Worm (Caenorhabditis elegans) whole organism, L2 larva: ENCODE data around the gene fipr-13.

Experiments
- C34F6.9 ChIP-seq: fragments of 150-350 bp; optimal IDR thresholded peaks from 2 replicates; lab custom pipeline; 2014; ENCODE audit warnings: missing biosample characterization, missing genetic modification characterization
- F13H6.1 ChIP-seq: sonication (generic microtip); optimal IDR thresholded peaks from 2 replicates; lab custom pipeline; 2016; ENCODE audit warnings: missing genetic modification characterization, missing compliant biosample characterization
- R02D3.7 ChIP-seq: fragments of 150-350 bp; optimal IDR thresholded peaks from 2 replicates; lab custom pipeline; 2014; ENCODE audit warnings: missing biosample characterization, missing genetic modification characterization
- ZK546.5 ChIP-seq: sonication (generic microtip); optimal IDR thresholded peaks from 2 replicates; lab custom pipeline; 2017; ENCODE audit warnings: missing biosample characterization, missing genetic modification characterization
- alr-1 ChIP-seq: fragments of 150-350 bp; optimal IDR thresholded peaks from 2 replicates; lab custom pipeline; 2014; ENCODE audit warnings: missing biosample characterization, missing genetic modification characterization
- aly-2 ChIP-seq: fragments of 150-350 bp; optimal IDR thresholded peaks from 2 replicates; lab custom pipeline; 2014; ENCODE audit warnings: missing biosample characterization, missing genetic modification characterization
- ama-1 ChIP-seq: fragments of 150-350 bp; optimal IDR thresholded peaks from 2 replicates; lab custom pipeline; 2018; ENCODE audit warnings: inconsistent platforms
- blmp-1 ChIP-seq: sonication (generic microtip); optimal IDR thresholded peaks from 2 replicates; lab custom pipeline; 2017; ENCODE audit warnings: missing genetic modification characterization, mild to moderate bottlenecking, missing compliant biosample characterization, antibody characterized with exemption, moderate library complexity; ENCODE audit not compliant: insufficient read depth
- ceh-82 ChIP-seq: fragments of 150-350 bp; optimal IDR thresholded peaks from 2 replicates; lab custom pipeline; 2014; ENCODE audit warnings: missing biosample characterization, missing genetic modification characterization
- crh-2 ChIP-seq: sonication (generic microtip); optimal IDR thresholded peaks from 2 replicates; lab custom pipeline; 2017; ENCODE audit warnings: missing biosample characterization, missing genetic modification characterization
- dmd-4 ChIP-seq: sonication (generic microtip); optimal IDR thresholded peaks from 2 replicates; lab custom pipeline; 2017; ENCODE audit warnings: missing biosample characterization, missing genetic modification characterization
- egl-27 ChIP-seq: sonication (generic microtip); optimal IDR thresholded peaks from 3 replicates; lab custom pipeline; 2017; ENCODE audit warnings: missing biosample characterization, missing genetic modification reagents, missing genetic modification characterization
- elt-1 ChIP-seq: fragments of 150-350 bp; optimal IDR thresholded peaks from 2 replicates; lab custom pipeline; 2014; ENCODE audit warnings: missing biosample characterization, missing genetic modification characterization
- elt-3 ChIP-seq: sonication (generic microtip); optimal IDR thresholded peaks from 2 replicates; lab custom pipeline; 2017; ENCODE audit warnings: missing biosample characterization, missing genetic modification characterization
- fos-1 ChIP-seq: fragments of 150-350 bp; optimal IDR thresholded peaks from 2 replicates; lab custom pipeline; 2014; ENCODE audit warnings: missing biosample characterization, missing genetic modification characterization
- gmeb-1 ChIP-seq: fragments of 150-350 bp; optimal IDR thresholded peaks from 2 replicates; lab custom pipeline; 2014; ENCODE audit warnings: missing biosample characterization, missing genetic modification characterization
- lin-11 ChIP-seq: fragments of 150-350 bp; sonication (generic microtip); optimal IDR thresholded peaks from 2 replicates; lab custom pipeline; 2014; ENCODE audit warnings: missing biosample characterization, missing genetic modification characterization, inconsistent platforms, mixed read lengths
- lin-39 ChIP-seq: fragments of 150-350 bp; optimal IDR thresholded peaks from 2 replicates; lab custom pipeline; 2014; ENCODE audit warnings: missing biosample characterization, missing genetic modification reagents, missing genetic modification characterization
- lsy-2 ChIP-seq, 2 experiments: fragments of 150-350 bp in 1 of 2; sonication (generic microtip) in 1 of 2; optimal IDR thresholded peaks; 2 replicates each; lab custom pipeline; 2014 to 2017; ENCODE audit warnings: missing biosample characterization in 2 of 2, missing genetic modification characterization in 2 of 2
- mab-5 ChIP-seq: fragments of 150-350 bp; optimal IDR thresholded peaks from 2 replicates; lab custom pipeline; 2014; ENCODE audit warnings: missing biosample characterization, missing genetic modification characterization
- mbf-1 ChIP-seq: sonication (generic microtip); optimal IDR thresholded peaks from 2 replicates; lab custom pipeline; 2017; ENCODE audit warnings: missing biosample characterization, missing genetic modification characterization
- mdl-1 ChIP-seq, 2 experiments: fragments of 150-350 bp in 1 of 2; sonication (generic microtip) in 1 of 2; optimal IDR thresholded peaks; 2 replicates each; lab custom pipeline; 2017; ENCODE audit warnings: missing biosample characterization in 2 of 2, missing genetic modification characterization in 2 of 2
- nhr-10 ChIP-seq: sonication (generic microtip); optimal IDR thresholded peaks from 2 replicates; lab custom pipeline; 2017; ENCODE audit warnings: missing biosample characterization, missing genetic modification characterization
- nhr-11 ChIP-seq: fragments of 150-350 bp; optimal IDR thresholded peaks from 2 replicates; lab custom pipeline; 2014; ENCODE audit warnings: missing biosample characterization, missing genetic modification characterization
- nhr-129 ChIP-seq: fragments of 150-350 bp; optimal IDR thresholded peaks from 2 replicates; lab custom pipeline; 2014; ENCODE audit warnings: missing biosample characterization, missing genetic modification characterization
- nhr-23 ChIP-seq: fragments of 150-350 bp; optimal IDR thresholded peaks from 2 replicates; lab custom pipeline; 2014; ENCODE audit warnings: missing biosample characterization, missing genetic modification reagents, missing genetic modification characterization
- nhr-25 ChIP-seq: fragments of 150-350 bp; sonication (generic microtip); optimal IDR thresholded peaks from 3 replicates; lab custom pipeline; 2014; ENCODE audit warnings: missing biosample characterization, missing genetic modification characterization
- nhr-6 ChIP-seq: fragments of 150-350 bp; optimal IDR thresholded peaks from 2 replicates; lab custom pipeline; 2014; ENCODE audit warnings: missing biosample characterization, missing genetic modification characterization
- peb-1 ChIP-seq: fragments of 150-350 bp; optimal IDR thresholded peaks from 2 replicates; lab custom pipeline; 2014; ENCODE audit warnings: missing biosample characterization, missing genetic modification characterization
- sem-4 ChIP-seq: fragments of 150-350 bp; optimal IDR thresholded peaks from 2 replicates; lab custom pipeline; 2014; ENCODE audit warnings: missing biosample characterization, missing genetic modification reagents, missing genetic modification characterization
- sma-3 ChIP-seq: sonication (generic microtip); optimal IDR thresholded peaks from 2 replicates; lab custom pipeline; 2016; ENCODE audit warnings: missing genetic modification reagents, missing genetic modification characterization, missing compliant biosample characterization
- sma-9 ChIP-seq, 2 experiments: fragments of 150-350 bp in 1 of 2; sonication (generic microtip) in 1 of 2; optimal IDR thresholded peaks; 2 replicates each; lab custom pipeline; 2014 to 2016; ENCODE audit warnings: missing genetic modification characterization in 2 of 2, mild to moderate bottlenecking in 1 of 2, missing biosample characterization in 1 of 2, missing compliant biosample characterization in 1 of 2, missing genetic modification reagents in 1 of 2, moderate library complexity in 1 of 2
- snpc-4 ChIP-seq: fragments of 150-350 bp; optimal IDR thresholded peaks from 2 replicates; lab custom pipeline; 2014; ENCODE audit warnings: missing biosample characterization, missing genetic modification characterization
- unc-39 ChIP-seq: fragments of 150-350 bp; optimal IDR thresholded peaks from 2 replicates; lab custom pipeline; 2014; ENCODE audit warnings: missing biosample characterization, missing genetic modification characterization
- unc-55 ChIP-seq: fragments of 150-350 bp; sonication (generic microtip); optimal IDR thresholded peaks from 3 replicates; lab custom pipeline; 2014; ENCODE audit warnings: missing biosample characterization, missing genetic modification reagents, missing genetic modification characterization
- unc-62 ChIP-seq: fragments of 150-350 bp; optimal IDR thresholded peaks from 2 replicates; lab custom pipeline; 2014; ENCODE audit warnings: missing biosample characterization, missing genetic modification reagents, missing genetic modification characterization
- zag-1 ChIP-seq: fragments of 150-350 bp; optimal IDR thresholded peaks from 2 replicates; lab custom pipeline; 2014; ENCODE audit warnings: missing biosample characterization, missing genetic modification characterization
- ztf-1 ChIP-seq: fragments of 200-800 bp; sonication (Bioruptor generic); conservative IDR thresholded peaks from 2 replicates; pipeline ENCODE4 v1.3.6; 2022; ENCODE audit warnings: missing genetic modification characterization, missing compliant biosample characterization

Gene fipr-13

ce11 chrV:10087103-10087502 lies 22.8 kb downstream of the fipr-13 start, which contains the start of gene R04B5.5 (continued):
- TF ChIP-seq alr-1 (no peak), unc-62 (no peak), ama-1 (lab: Kevin White, UChicago) (no peak), fos-1 (tag; lab: Kevin White, UChicago) (peak; percentile 69), mbf-1 (tag; lab: Kevin White, UChicago) (no peak), mdl-1 (tag; optimal IDR thresholded peaks at IDR 0.05; lab: Kevin White, UChicago) (peak; percentile 15 to 45), lin-11 (no peak), egl-27 (peak; percentile 35), C34F6.9 (peak; percentile 21)

DNA sequence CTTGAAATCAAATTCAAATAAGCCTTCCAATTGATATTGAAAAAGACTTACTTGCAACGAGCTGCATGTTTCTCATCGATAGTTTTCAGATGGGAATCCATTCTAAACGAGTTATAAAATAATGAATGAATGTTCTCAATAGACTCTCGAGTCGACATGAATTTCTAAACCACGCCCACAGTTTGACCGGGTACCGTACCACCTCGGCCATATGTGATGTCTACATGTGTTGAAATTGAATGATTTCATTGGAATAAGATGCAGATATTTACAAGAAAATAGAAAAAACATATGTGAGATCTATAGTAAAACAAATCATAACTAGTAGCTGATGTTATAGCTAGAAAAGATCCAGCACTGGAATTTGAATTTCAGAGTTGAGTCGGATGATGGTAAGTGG lies 26.1 kb downstream of the fipr-13 start, which contains the start of gene R04B5.7:
Gene R04B5.7, minus strand, starts transcription at position 101 of the 400 bp plus-strand sequence.
- TF ChIP-seq elt-3 (tag; lab: Kevin White, UChicago) (no peak), unc-62 (no peak), snpc-4 (tag; lab: Kevin White, UChicago) (no peak), ceh-82 (tag; lab: Kevin White, UChicago) (no peak)

ce11 chrV:10091152-10091551 lies 26.8 kb downstream of the fipr-13 start, which contains the start of gene R04B5.11:
TSS of gene R04B5.11 (minus strand) at chrV:10091252.
- no peak for TF ChIP-seq nhr-129 (tag; lab: Kevin White, UChicago)
- TF ChIP-seq peb-1 (tag; lab: Kevin White, UChicago) = no peak
- TF ChIP-seq nhr-23 (tag; lab: Kevin White, UChicago) = no peak
- no peak for TF ChIP-seq ZK546.5 (tag; lab: Kevin White, UChicago)
- no peak for TF ChIP-seq ztf-1 (GFP tag; lab: Robert Waterston, UW)
- TF ChIP-seq elt-1 = no peak
- TF ChIP-seq R02D3.7 = no peak
- TF ChIP-seq lsy-2 (tag; optimal IDR thresholded peaks at IDR 0.05; lab: Kevin White, UChicago) = no peak
- no peak for TF ChIP-seq nhr-25
- no peak for TF ChIP-seq zag-1
- TF ChIP-seq blmp-1 (tag; lab: Kevin White, UChicago) = no peak
- no peak for TF ChIP-seq nhr-10 (tag; lab: Kevin White, UChicago)
- TF ChIP-seq unc-62 = no peak
- TF ChIP-seq F13H6.1 (tag; lab: Kevin White, UChicago) = no peak
- no peak for TF ChIP-seq sem-4 (tag; lab: Kevin White, UChicago)
- no peak for TF ChIP-seq dmd-4 (tag; lab: Kevin White, UChicago)
- no peak for TF ChIP-seq mab-5 (tag; lab: Kevin White, UChicago)

- TF ChIP-seq peb-1 (tag; lab: Kevin White, UChicago) = no peak
- no peak for TF ChIP-seq egl-27
- no peak for TF ChIP-seq unc-39 (tag; lab: Kevin White, UChicago)
- TF ChIP-seq alr-1 = no peak
- TF ChIP-seq sma-9 (GFP tag; optimal IDR thresholded peaks at IDR 0.05; lab: Kevin White, UChicago) = no peak
- TF ChIP-seq sma-9 (tag; optimal IDR thresholded peaks at IDR 0.05; lab: Kevin White, UChicago) = no peak
- no peak for TF ChIP-seq ceh-82 (tag; lab: Kevin White, UChicago)
- TF ChIP-seq aly-2 = no peak
- no peak for TF ChIP-seq sem-4 (tag; lab: Kevin White, UChicago)
- TF ChIP-seq mab-5 (tag; lab: Kevin White, UChicago) = no peak
- no peak for TF ChIP-seq nhr-10 (tag; lab: Kevin White, UChicago)
- TF ChIP-seq lin-39 (tag; lab: Kevin White, UChicago) = no peak
- no peak for TF ChIP-seq nhr-6 (tag; lab: Kevin White, UChicago)
- no peak for TF ChIP-seq fos-1 (tag; lab: Kevin White, UChicago)
- no peak for TF ChIP-seq zag-1
- no peak for TF ChIP-seq lin-11
- TF ChIP-seq mdl-1 (tag; optimal IDR thresholded peaks at IDR 0.05; lab: Kevin White, UChicago) = no peak
- TF ChIP-seq unc-62 = no peak
- no peak for TF ChIP-seq elt-3 (tag; lab: Kevin White, UChicago)
Observed at ce11 chrV:10094374-10094773, 30.1 kb downstream of the fipr-13 start, which contains the start of gene srd-49. TSS of gene srd-49 (plus strand) at chrV:10094674.

DNA sequence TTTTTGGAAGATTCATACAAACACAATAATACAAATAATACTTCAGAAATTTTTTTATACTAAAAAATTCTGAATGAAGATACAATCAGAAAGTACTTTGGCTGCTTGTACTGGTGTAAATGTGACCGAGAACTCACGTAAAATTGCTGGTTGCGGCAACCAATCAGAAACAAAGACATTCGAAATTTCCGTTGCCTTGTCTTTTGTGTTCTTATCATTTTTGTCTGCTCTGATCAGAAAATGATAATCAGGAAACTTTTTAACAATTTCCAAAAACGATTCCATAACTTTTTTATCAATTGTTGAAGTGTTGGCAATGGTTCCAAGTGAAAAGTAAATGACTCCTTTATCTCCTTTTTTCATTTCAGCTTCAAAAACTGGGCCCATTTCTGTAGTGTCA lies 32.6 kb downstream of the fipr-13 start:
- TF ChIP-seq lin-11 (no peak), blmp-1 (tag; lab: Kevin White, UChicago) (no peak), nhr-11 (no peak), F13H6.1 (tag; lab: Kevin White, UChicago) (no peak), alr-1 (no peak), snpc-4 (tag; lab: Kevin White, UChicago) (no peak), unc-55 (no peak), sma-3 (GFP tag; lab: Kevin White, UChicago) (no peak), fos-1 (tag; lab: Kevin White, UChicago) (peak; percentile 83), unc-62 (no peak), sma-9 (GFP tag; optimal IDR thresholded peaks at IDR 0.05; lab: Kevin White, UChicago) (no peak), sma-9 (tag; optimal IDR thresholded peaks at IDR 0.05; lab: Kevin White, UChicago) (no peak), gmeb-1 (tag; lab: Kevin White, UChicago) (peak; percentile 33), elt-3 (tag; lab: Kevin White, UChicago) (no peak), crh-2 (peak; percentile 32)
